Worm (Caenorhabditis elegans) whole organism, L3 larva: Measurements from ENCODE around the gene nep-23.
A peak's percentile ranks its signal among the peaks of the same experiment; 100 is the strongest.

Experiments used
- ceh-28 ChIP-seq: fragments of 150-350 bp; optimal IDR thresholded peaks from 2 replicates; lab custom pipeline; 2014; ENCODE audit warnings: missing biosample characterization, missing genetic modification reagents, missing genetic modification characterization
- ceh-82 ChIP-seq: fragments of 150-350 bp; optimal IDR thresholded peaks from 2 replicates; lab custom pipeline; 2014; ENCODE audit warnings: missing biosample characterization, missing genetic modification characterization
- daf-12 ChIP-seq: fragments of 150-350 bp; optimal IDR thresholded peaks from 2 replicates; lab custom pipeline; 2014; ENCODE audit warnings: missing biosample characterization, missing genetic modification reagents, missing genetic modification characterization
- egl-5 ChIP-seq: fragments of 150-350 bp; optimal IDR thresholded peaks from 2 replicates; lab custom pipeline; 2017; ENCODE audit warnings: missing biosample characterization, missing genetic modification reagents, missing genetic modification characterization, inconsistent platforms
- elt-1 ChIP-seq: fragments of 150-350 bp; optimal IDR thresholded peaks from 2 replicates; lab custom pipeline; 2014; ENCODE audit warnings: missing biosample characterization, missing genetic modification characterization
- nhr-237 ChIP-seq: fragments of 150-350 bp; optimal IDR thresholded peaks from 2 replicates; lab custom pipeline; 2014; ENCODE audit warnings: missing biosample characterization, missing genetic modification characterization
- nhr-67 ChIP-seq: fragments of 150-350 bp; optimal IDR thresholded peaks from 2 replicates; lab custom pipeline; 2014; ENCODE audit warnings: missing biosample characterization, missing genetic modification characterization
- nhr-77 ChIP-seq: fragments of 150-350 bp; optimal IDR thresholded peaks from 2 replicates; lab custom pipeline; 2014; ENCODE audit warnings: missing biosample characterization, missing genetic modification characterization
- pqm-1 ChIP-seq: fragments of 150-350 bp; optimal IDR thresholded peaks from 2 replicates; lab custom pipeline; 2017; ENCODE audit warnings: missing biosample characterization, missing genetic modification characterization, inconsistent platforms
- unc-39 ChIP-seq: sonication (generic microtip); optimal IDR thresholded peaks from 4 replicates; lab custom pipeline; 2017; ENCODE audit warnings: missing biosample characterization, missing genetic modification characterization
- ztf-11 ChIP-seq: fragments of 150-350 bp; optimal IDR thresholded peaks from 2 replicates; lab custom pipeline; 2014; ENCODE audit warnings: missing biosample characterization, missing genetic modification characterization

nep-23 gene

ce11 chrIV:16962445-16962844 is 42.3 kb downstream of the nep-23 start:
- TF ChIP-seq nhr-77 (tag; lab: Kevin White, UChicago) (no peak), pqm-1 (tag; lab: Kevin White, UChicago) (no peak), unc-39 (no peak), ceh-28 (tag; lab: Kevin White, UChicago) (peak; percentile 25), egl-5 (tag; lab: Kevin White, UChicago) (no peak), nhr-237 (tag; lab: Kevin White, UChicago) (no peak), ceh-82 (no peak), nhr-67 (tag; lab: Kevin White, UChicago) (no peak), elt-1 (no peak)

ce11 chrIV:16970390-16970789 is 50.2 kb downstream of the nep-23 start, which contains the start of gene rom-3:
Gene rom-3 (minus strand): TSS chrIV:16970490.
- no peak for TF ChIP-seq ztf-11 (tag; lab: Kevin White, UChicago)
- no peak for TF ChIP-seq daf-12 (tag; lab: Kevin White, UChicago)
- TF ChIP-seq pqm-1 (tag; lab: Kevin White, UChicago): no peak
